Worm (Caenorhabditis elegans): ENCODE data around the gene K10D11.5.

- TF ChIP-seq ama-1 (optimal IDR thresholded peaks at IDR 0.05) (no peak), tbx-37 (GFP tag; conservative IDR thresholded peaks at IDR 0.05) (no peak), ceh-13 (GFP tag; optimal IDR thresholded peaks at IDR 0.05) (no peak), hmbx-1 (tag; optimal IDR thresholded peaks at IDR 0.05) (no peak), hnd-1 (tag; optimal IDR thresholded peaks at IDR 0.05) (no peak), pes-1 (GFP tag; IDR thresholded peaks at IDR 0.05) (no peak), tra-4 (tag; optimal IDR thresholded peaks at IDR 0.05) (no peak), hmg-4 (GFP tag; optimal IDR thresholded peaks at IDR 0.05) (no peak)
These were observed 43.2 kb downstream of the K10D11.5 start, which contains the start of gene F55G11.10 for ce11 chrIV:12948470-12948869.
